Fruit fly (Drosophila melanogaster): ENCODE measurements around the gene CG7768.

CG7768 gene

DNA sequence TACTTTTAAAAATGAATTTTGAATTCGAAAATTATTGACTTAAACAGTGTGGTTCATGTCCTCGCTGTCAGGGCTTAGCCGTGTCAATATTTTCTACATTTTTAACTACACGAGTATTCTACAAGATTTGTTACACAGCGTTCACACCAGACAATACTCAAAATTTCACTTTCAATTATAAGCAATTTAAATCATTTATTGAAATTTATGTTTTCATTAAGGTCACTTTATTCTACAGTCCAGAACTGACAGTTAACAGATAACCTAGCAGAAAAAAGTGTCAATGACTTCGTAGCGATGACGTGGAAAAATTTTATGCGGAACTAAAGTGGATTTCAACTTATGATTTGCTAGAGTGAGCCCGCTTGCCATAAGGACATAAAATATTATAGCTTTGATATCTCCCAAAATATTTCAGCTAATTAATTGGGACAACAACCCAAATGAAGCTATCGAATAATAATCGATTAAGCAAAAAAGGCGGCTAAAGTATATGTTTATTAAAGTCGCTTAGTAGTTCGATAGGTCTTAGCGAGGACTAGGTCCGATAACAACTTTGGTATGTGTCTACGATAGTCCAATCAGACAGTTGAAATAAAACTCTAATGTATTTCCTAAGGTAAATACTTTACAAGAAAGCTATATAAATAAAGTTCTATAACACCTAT lies 27.9 kb upstream of the CG7768 start (continued):
- TF ChIP-seq so (GFP tag; IDR thresholded peaks at IDR 0.05) (peak; percentile 79; the same call in 2 of the 3 replicates), Nf-YC (tag; optimal IDR thresholded peaks at IDR 0.05) (peak; percentile 37), CG7987 (GFP tag; optimal IDR thresholded peaks at IDR 0.05) (peak; percentile 7), CG7357 (GFP tag; IDR thresholded peaks at IDR 0.05) (peak; percentile 92), oc (tag; optimal IDR thresholded peaks at IDR 0.05) (no peak), grau (tag; optimal IDR thresholded peaks at IDR 0.05) (peak; percentile 48), CG2116 (GFP tag; optimal IDR thresholded peaks at IDR 0.05) (peak; percentile 70), ato (GFP tag; IDR thresholded peaks at IDR 0.05; ENCODE audit: partially characterized antibody) (0 out of 2 replicates have a peak, but pooled peaks have one; percentile 10), CG3995 (GFP tag; optimal IDR thresholded peaks at IDR 0.05) (no peak), tio (GFP tag; optimal IDR thresholded peaks at IDR 0.05) (no peak), vnd (GFP tag; IDR thresholded peaks at IDR 0.05; ENCODE audit: partially characterized antibody) (no peak), CHES-1-like (GFP tag; optimal IDR thresholded peaks at IDR 0.05) (no peak), CG32532 (GFP tag; IDR thresholded peaks at IDR 0.05) (peak; percentile 87), seq (GFP tag; IDR thresholded peaks at IDR 0.05) (peak; percentile 74), Sox102F (GFP tag; optimal IDR thresholded peaks at IDR 0.05) (peak; percentile 42), pum (GFP tag; optimal IDR thresholded peaks at IDR 0.05) (no peak), cas (GFP tag; IDR thresholded peaks at IDR 0.05) (no peak), CG10462 (GFP tag; optimal IDR thresholded peaks at IDR 0.05) (no peak), knrl (GFP tag; IDR thresholded peaks at IDR 0.05; ENCODE audit: partially characterized antibody) (peak; percentile 27; the same call in 2 of the 3 replicates), usp (GFP tag; optimal IDR thresholded peaks at IDR 0.05) (no peak), CG15601 (tag; optimal IDR thresholded peaks at IDR 0.05) (peak; percentile 99), Adf1 (GFP tag; IDR thresholded peaks at IDR 0.05) (peak; percentile 38; the same call in 1 of the 2 replicates), CG10274 (GFP tag; optimal IDR thresholded peaks at IDR 0.05) (peak; percentile 10), Dip2 (GFP tag; IDR thresholded peaks at IDR 0.05) (no peak), Atf6 (GFP tag; IDR thresholded peaks at IDR 0.05) (peak; percentile 80), CG33213 (GFP tag; optimal IDR thresholded peaks at IDR 0.05) (peak; percentile 7), Hsf (GFP tag; optimal IDR thresholded peaks at IDR 0.05) (peak; percentile 23), CG8765 (GFP tag; IDR thresholded peaks at IDR 0.05) (peak; percentile 40; the same call in 1 of the 2 replicates), sens (GFP tag) (peak; percentile 85), fd96Cb (tag; optimal IDR thresholded peaks at IDR 0.05) (peak; percentile 64), CG1603 (tag; optimal IDR thresholded peaks at IDR 0.05) (peak; percentile 34), Nf-YB (GFP tag; optimal IDR thresholded peaks at IDR 0.05) (no peak), Awh (GFP tag; IDR thresholded peaks at IDR 0.05) (no peak), CG2889 (GFP tag; IDR thresholded peaks at IDR 0.05) (peak; percentile 63; the same call in 2 of the 3 replicates), mirr (GFP tag; optimal IDR thresholded peaks at IDR 0.05) (peak; percentile 9), tap (tag; optimal IDR thresholded peaks at IDR 0.05) (peak; percentile 51), D (optimal IDR thresholded peaks at IDR 0.05) (no peak), D (GFP tag; optimal IDR thresholded peaks at IDR 0.05) (peak; percentile 21), yki (optimal IDR thresholded peaks at IDR 0.05) (no peak), Aef1 (GFP tag; IDR thresholded peaks at IDR 0.05) (peak; percentile 65), Drgx (GFP tag; IDR thresholded peaks at IDR 0.05) (peak; percentile 50), Antp (GFP tag; optimal IDR thresholded peaks at IDR 0.05) (peak; percentile 2), GATAe (GFP tag; conservative IDR thresholded peaks at IDR 0.05) (no peak), CG15011 (GFP tag; optimal IDR thresholded peaks at IDR 0.05) (no peak), CoRest (tag; optimal IDR thresholded peaks at IDR 0.05) (peak; percentile 44), Optix (GFP tag; IDR thresholded peaks at IDR 0.05) (no peak; the same call in 1 of the 3 replicates), CG6791 (GFP tag; IDR thresholded peaks at IDR 0.05; ENCODE audit: partially characterized antibody) (peak; percentile 60), CG12769 (tag; optimal IDR thresholded peaks at IDR 0.05) (peak; percentile 69), C15 (GFP tag; IDR thresholded peaks at IDR 0.05) (no peak), CG14441 (GFP tag; IDR thresholded peaks at IDR 0.05) (peak; percentile 51; the same call in 1 of the 2 replicates), Dp (GFP tag; optimal IDR thresholded peaks at IDR 0.05) (peak; percentile 56)

Data from whole organism, embryonic.